Worm (Caenorhabditis elegans): ENCODE results near the gene F13B12.2.

DNA sequence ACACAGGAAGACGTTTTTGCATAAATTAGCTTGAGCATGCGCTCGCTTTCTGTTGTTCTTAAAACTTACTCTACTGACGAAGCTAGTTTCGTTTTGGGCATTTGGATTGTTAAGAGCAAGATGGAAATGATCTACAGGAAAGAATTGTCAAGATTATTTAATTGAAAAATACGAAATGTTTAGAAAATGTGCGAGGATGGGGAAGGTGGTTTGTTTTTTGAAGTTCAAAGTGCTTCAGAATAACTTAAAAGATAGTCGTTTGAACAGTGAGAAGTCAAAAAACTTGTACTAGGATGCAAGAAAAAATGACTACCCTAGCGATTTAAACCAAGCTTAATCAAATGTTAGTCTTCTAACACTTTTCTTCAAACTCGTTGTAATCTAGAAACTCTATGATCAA, 28.2 kb upstream of the F13B12.2 start, which contains the start of gene srb-17:
- TF ChIP-seq unc-39 (tag; optimal IDR thresholded peaks at IDR 0.05) (no peak), ztf-11 (tag; optimal IDR thresholded peaks at IDR 0.05) (no peak), aha-1 (tag) (no peak), R02D3.7 (tag; optimal IDR thresholded peaks at IDR 0.05) (no peak), lin-15B (tag; optimal IDR thresholded peaks at IDR 0.05) (no peak), mep-1 (tag; optimal IDR thresholded peaks at IDR 0.05) (no peak)

Measured in whole organism, L4 larva.